Worm (Caenorhabditis elegans) whole organism, young adult: ENCODE measurements around the gene tbc-2.

Experiments used
- C06A6.2 ChIP-seq: fragments of 200-800 bp; sonication (Bioruptor generic); conservative IDR thresholded peaks from 2 replicates; pipeline ENCODE4 v1.3.6; 2022; ENCODE audit warnings: missing genetic modification characterization, missing compliant biosample characterization
- C17E4.6 ChIP-seq: fragments of 200-800 bp; sonication (Bioruptor generic); IDR thresholded peaks from 2 replicates; pipeline ENCODE4 v1.3.6; 2022; ENCODE audit warnings: missing genetic modification reagents, missing genetic modification characterization, missing compliant biosample characterization
- D2030.7 ChIP-seq: fragments of 200-800 bp; sonication (Bioruptor generic); IDR thresholded peaks from 2 replicates; pipeline ENCODE4 v1.3.6; 2022; ENCODE audit warnings: missing genetic modification reagents, missing genetic modification characterization, missing compliant biosample characterization
- F37B4.10 ChIP-seq: fragments of 200-800 bp; sonication (Bioruptor generic); IDR thresholded peaks from 2 replicates; pipeline ENCODE4 v1.3.6; 2022; ENCODE audit warnings: missing genetic modification characterization, missing compliant biosample characterization
- F49E8.2 ChIP-seq: sonication (generic microtip); optimal IDR thresholded peaks from 3 replicates; lab custom pipeline; 2017; ENCODE audit warnings: missing genetic modification characterization, mild to moderate bottlenecking, missing compliant biosample characterization, antibody characterized with exemption, moderate library complexity; ENCODE audit not compliant: insufficient read depth
- F55B11.4 ChIP-seq: sonication (generic microtip); optimal IDR thresholded peaks from 2 replicates; lab custom pipeline; 2016; ENCODE audit warnings: missing compliant biosample characterization, missing genetic modification characterization, borderline replicate concordance; ENCODE audit not compliant: insufficient read depth
- Y53G8AR.9 ChIP-seq: fragments of 200-800 bp; sonication (Bioruptor generic); conservative IDR thresholded peaks from 2 replicates; pipeline ENCODE4 v1.3.6; 2022; ENCODE audit warnings: missing genetic modification reagents, missing genetic modification characterization, missing compliant biosample characterization
- Y56A3A.18 ChIP-seq: fragments of 200-800 bp; sonication (Bioruptor generic); IDR thresholded peaks from 2 replicates; pipeline ENCODE4 v1.3.6; 2022; ENCODE audit warnings: missing genetic modification reagents, missing genetic modification characterization, missing compliant biosample characterization
- Y79H2A.3 ChIP-seq: fragments of 200-800 bp; sonication (Bioruptor generic); conservative IDR thresholded peaks from 2 replicates; pipeline ENCODE4 v1.3.6; 2022; ENCODE audit warnings: missing genetic modification reagents, missing genetic modification characterization, missing compliant biosample characterization
- ama-1 ChIP-seq, 3 experiments: fragments of 150-350 bp in 1 of 3; sonication (generic microtip) in 2 of 3; optimal IDR thresholded peaks; 2 replicates each; lab custom pipeline; 2014 to 2018; ENCODE audit warnings: missing biosample characterization in 2 of 3, missing genetic modification characterization in 2 of 3, missing genetic modification reagents in 2 of 3
- athp-1 ChIP-seq: sonication (generic microtip); optimal IDR thresholded peaks from 2 replicates; lab custom pipeline; 2017; ENCODE audit warnings: mild to moderate bottlenecking, missing genetic modification characterization, missing compliant biosample characterization
- bed-1 ChIP-seq: fragments of 200-800 bp; sonication (Bioruptor generic); IDR thresholded peaks from 2 replicates; pipeline ENCODE4 v1.3.6; 2022; ENCODE audit warnings: missing genetic modification reagents, missing genetic modification characterization, missing compliant biosample characterization
- ceh-27 ChIP-seq: fragments of 200-800 bp; sonication (Bioruptor generic); optimal IDR thresholded peaks from 2 replicates; lab custom pipeline; 2018; ENCODE audit warnings: mild to moderate bottlenecking, missing genetic modification characterization, moderate library complexity, missing compliant biosample characterization
- ceh-40 ChIP-seq: fragments of 200-800 bp; sonication (Bioruptor generic); IDR thresholded peaks from 2 replicates; pipeline ENCODE4 v1.3.6; 2022; ENCODE audit warnings: missing genetic modification characterization, missing compliant biosample characterization
- dpff-1 ChIP-seq: sonication (generic microtip); optimal IDR thresholded peaks from 2 replicates; lab custom pipeline; 2017; ENCODE audit warnings: mild to moderate bottlenecking, missing genetic modification characterization, missing compliant biosample characterization
- dpl-1 ChIP-seq: fragments of 150-350 bp; optimal IDR thresholded peaks from 2 replicates; lab custom pipeline; 2014; ENCODE audit warnings: missing biosample characterization, missing genetic modification reagents, missing genetic modification characterization
- egl-18 ChIP-seq: fragments of 200-800 bp; sonication (Bioruptor generic); IDR thresholded peaks from 2 replicates; pipeline ENCODE4 v1.3.6; 2022; ENCODE audit warnings: missing genetic modification reagents, missing genetic modification characterization, missing compliant biosample characterization
- egrh-3 ChIP-seq: fragments of 200-800 bp; sonication (Bioruptor generic); IDR thresholded peaks from 2 replicates; pipeline ENCODE4 v1.3.6; 2022; ENCODE audit warnings: missing genetic modification reagents, missing genetic modification characterization, missing compliant biosample characterization
- ekl-4 ChIP-seq: fragments of 200-800 bp; sonication (Bioruptor generic); IDR thresholded peaks from 2 replicates; pipeline ENCODE4 v1.3.6; 2022; ENCODE audit warnings: missing genetic modification reagents, missing genetic modification characterization, missing compliant biosample characterization
- fkh-3 ChIP-seq: sonication (generic microtip); optimal IDR thresholded peaks from 2 replicates; lab custom pipeline; 2016; ENCODE audit warnings: mild to moderate bottlenecking, missing genetic modification characterization, missing compliant biosample characterization
- him-1 ChIP-seq: sonication (generic microtip); optimal IDR thresholded peaks from 2 replicates; lab custom pipeline; 2016; ENCODE audit warnings: missing genotype, missing genetic modification reagents, missing genetic modification characterization, missing compliant biosample characterization
- hlh-26 ChIP-seq: fragments of 200-800 bp; sonication (Bioruptor generic); conservative IDR thresholded peaks from 2 replicates; pipeline ENCODE4 v1.3.6; 2022; ENCODE audit warnings: missing genetic modification reagents, missing genetic modification characterization, missing compliant biosample characterization
- hrde-1 ChIP-seq: sonication (generic microtip); optimal IDR thresholded peaks from 2 replicates; lab custom pipeline; 2016; ENCODE audit warnings: missing genetic modification characterization, mild to moderate bottlenecking, missing compliant biosample characterization, moderate library complexity, missing genotype, missing genetic modification reagents, borderline replicate concordance
- lag-1 ChIP-seq: fragments of 200-800 bp; sonication (Bioruptor generic); IDR thresholded peaks from 2 replicates; pipeline ENCODE4 v1.3.6; 2022; ENCODE audit warnings: missing genetic modification reagents, missing genetic modification characterization, missing compliant biosample characterization
- let-607 ChIP-seq, 2 experiments: fragments of 200-800 bp in 1 of 2; sonication (Bioruptor generic) in 1 of 2; sonication (generic microtip) in 1 of 2; optimal IDR thresholded peaks; 2 replicates each; lab custom pipeline; 2016 to 2018; ENCODE audit warnings: mild to moderate bottlenecking in 2 of 2, missing compliant biosample characterization in 2 of 2, missing genetic modification characterization in 2 of 2, moderate library complexity in 2 of 2, missing genotype in 1 of 2
- lin-35 ChIP-seq, 3 experiments: fragments of 150-350 bp in 2 of 3; sonication (generic microtip) in 1 of 3; optimal IDR thresholded peaks; 2 replicates each; lab custom pipeline; 2014 to 2018; ENCODE audit warnings: missing biosample characterization in 3 of 3, missing genetic modification characterization in 3 of 3, missing genetic modification reagents in 3 of 3
- lin-54 ChIP-seq: fragments of 200-800 bp; sonication (Bioruptor generic); optimal IDR thresholded peaks from 2 replicates; lab custom pipeline; 2018; ENCODE audit warnings: mild to moderate bottlenecking, missing genetic modification characterization, missing compliant biosample characterization
- madf-10 ChIP-seq: sonication (generic microtip); optimal IDR thresholded peaks from 2 replicates; lab custom pipeline; 2016; ENCODE audit warnings: mild to moderate bottlenecking, missing genetic modification characterization, missing compliant biosample characterization
- mcd-1 ChIP-seq: fragments of 200-800 bp; sonication (Bioruptor generic); IDR thresholded peaks from 2 replicates; pipeline ENCODE4 v1.3.6; 2022; ENCODE audit warnings: missing genetic modification reagents, missing genetic modification characterization, missing compliant biosample characterization
- nfya-1 ChIP-seq: sonication (generic microtip); optimal IDR thresholded peaks from 2 replicates; lab custom pipeline; 2017; ENCODE audit warnings: antibody characterized with exemption, missing compliant biosample characterization, missing genetic modification characterization, borderline replicate concordance; ENCODE audit not compliant: insufficient read depth
- nhr-120 ChIP-seq: fragments of 200-800 bp; sonication (Bioruptor generic); IDR thresholded peaks from 2 replicates; pipeline ENCODE4 v1.3.6; 2022; ENCODE audit warnings: missing genetic modification characterization, missing compliant biosample characterization
- nhr-80 ChIP-seq: sonication (generic microtip); optimal IDR thresholded peaks from 2 replicates; lab custom pipeline; 2016; ENCODE audit warnings: missing genetic modification characterization, missing compliant biosample characterization
- pha-4 ChIP-seq: fragments of 150-350 bp; sonication (generic microtip); optimal IDR thresholded peaks from 2 replicates; lab custom pipeline; 2014; ENCODE audit warnings: missing biosample characterization, missing genetic modification reagents, missing genetic modification characterization
- rcor-1 ChIP-seq: fragments of 200-800 bp; sonication (Bioruptor generic); IDR thresholded peaks from 2 replicates; pipeline ENCODE4 v1.3.6; 2022; ENCODE audit warnings: missing genetic modification reagents, missing genetic modification characterization, missing compliant biosample characterization
- unc-130 ChIP-seq: sonication (generic microtip); optimal IDR thresholded peaks from 2 replicates; lab custom pipeline; 2016; ENCODE audit warnings: missing genetic modification reagents, missing genetic modification characterization, missing compliant biosample characterization
- unc-62 ChIP-seq: fragments of 150-350 bp; optimal IDR thresholded peaks from 2 replicates; lab custom pipeline; 2014; ENCODE audit warnings: missing biosample characterization, missing genetic modification reagents, missing genetic modification characterization
- zim-3 ChIP-seq: sonication (generic microtip); optimal IDR thresholded peaks from 2 replicates; lab custom pipeline; 2017; ENCODE audit warnings: mild to moderate bottlenecking, missing genetic modification characterization, moderate library complexity, missing compliant biosample characterization
- ztf-25 ChIP-seq: fragments of 200-800 bp; sonication (Bioruptor generic); IDR thresholded peaks from 2 replicates; pipeline ENCODE4 v1.3.6; 2022; ENCODE audit warnings: missing genetic modification reagents, missing genetic modification characterization, missing compliant biosample characterization
- ztf-6 ChIP-seq: fragments of 200-800 bp; sonication (Bioruptor generic); IDR thresholded peaks from 2 replicates; pipeline ENCODE4 v1.3.6; 2022; ENCODE audit warnings: missing genetic modification reagents, missing genetic modification characterization, missing compliant biosample characterization

The tbc-2 gene

ce11 chrII:5804288-5804687, 23.0 kb downstream of the tbc-2 start (continued):
- TF ChIP-seq fkh-3 (tag; lab: Kevin White, UChicago) (no peak), F37B4.10 (GFP tag; lab: Robert Waterston, UW) (no peak), athp-1 (no peak), rcor-1 (GFP tag; lab: Robert Waterston, UW) (no peak), ztf-6 (GFP tag; lab: Robert Waterston, UW) (no peak), C06A6.2 (GFP tag; lab: Robert Waterston, UW) (no peak)

DNA sequence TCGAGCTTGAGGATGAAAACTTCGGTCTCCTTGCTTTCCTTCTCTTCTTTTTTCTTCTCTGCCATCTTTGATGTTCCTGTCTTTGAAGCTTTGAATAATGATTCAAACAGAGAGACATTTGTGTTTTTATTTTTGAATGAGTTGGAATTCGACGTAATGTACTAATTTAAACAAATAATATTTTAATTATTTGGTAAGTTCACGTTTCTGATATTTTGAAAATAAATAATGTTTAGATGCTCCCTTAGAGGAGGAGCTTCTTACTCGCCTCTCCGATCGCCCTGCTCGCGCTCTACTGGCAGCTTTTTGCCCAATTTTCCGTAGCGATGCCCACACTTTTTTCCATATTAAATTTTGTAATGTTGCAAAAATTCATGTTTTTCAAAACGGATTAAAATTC, 26.2 kb downstream of the tbc-2 start, which contains the start of the genes K05F1.9 and K05F1.1:
Gene K05F1.9 (minus strand): TSS at position 101 of the 400 bp plus-strand sequence.
Gene K05F1.1 (plus strand): TSS at position 308 of the 400 bp plus-strand sequence.
- no peak for TF ChIP-seq D2030.7 (GFP tag; lab: Robert Waterston, UW)
- no peak for TF ChIP-seq egl-18 (GFP tag; lab: Robert Waterston, UW)
- TF ChIP-seq him-1 (tag; lab: Kevin White, UChicago), result no peak
- no peak for TF ChIP-seq Y56A3A.18 (GFP tag; lab: Robert Waterston, UW)
- no peak for TF ChIP-seq ztf-25
- TF ChIP-seq ceh-40 (GFP tag; lab: Robert Waterston, UW), result no peak
- TF ChIP-seq ekl-4 (GFP tag; lab: Robert Waterston, UW), result no peak
- TF ChIP-seq unc-130 (GFP tag; lab: Kevin White, UChicago), result no peak
- no peak for TF ChIP-seq nfya-1 (tag; lab: Kevin White, UChicago)
- no peak for TF ChIP-seq C06A6.2 (GFP tag; lab: Robert Waterston, UW)
- no peak for TF ChIP-seq let-607 (tag; optimal IDR thresholded peaks at IDR 0.05; lab: Kevin White, UChicago)
- no peak for TF ChIP-seq Y53G8AR.9
- TF ChIP-seq dpff-1 (tag; lab: Kevin White, UChicago), result no peak
- TF ChIP-seq fkh-3 (tag; lab: Kevin White, UChicago), result no peak

DNA sequence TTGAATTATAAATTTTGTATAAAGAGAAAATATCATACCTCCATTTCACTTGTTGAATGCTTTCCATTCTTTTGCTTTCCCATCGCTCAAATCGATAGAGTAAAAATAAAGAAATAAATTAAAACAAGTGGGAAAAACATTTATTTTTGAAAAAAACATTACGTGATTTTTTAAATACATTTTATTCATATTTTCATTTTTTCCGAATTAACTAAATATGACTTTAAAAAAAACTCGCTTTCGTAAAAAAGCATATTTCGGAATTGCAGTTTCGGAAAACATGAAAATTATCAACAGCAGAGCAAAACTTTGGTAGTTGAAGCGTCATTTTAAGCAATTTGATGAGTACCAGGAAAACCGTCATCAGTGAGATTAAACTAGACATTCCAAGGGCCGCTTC, 27.7 kb downstream of the tbc-2 start, which contains the start of gene K05F1.8:
Gene K05F1.8 (minus strand): TSS at position 101 of the 400 bp plus-strand sequence.
- TF ChIP-seq bed-1 (no peak), dpl-1 (GFP tag; lab: Kevin White, UChicago) (no peak), mcd-1 (no peak), nhr-80 (tag; lab: Kevin White, UChicago) (no peak), lin-54 (GFP tag; lab: Kevin White, UChicago) (no peak), lin-35 (GFP tag; optimal IDR thresholded peaks at IDR 0.05; lab: Kevin White, UChicago) (no peak), hlh-26 (no peak), hrde-1 (no peak)
- TF ChIP-seq, all 124 proteins: peak for 0

DNA sequence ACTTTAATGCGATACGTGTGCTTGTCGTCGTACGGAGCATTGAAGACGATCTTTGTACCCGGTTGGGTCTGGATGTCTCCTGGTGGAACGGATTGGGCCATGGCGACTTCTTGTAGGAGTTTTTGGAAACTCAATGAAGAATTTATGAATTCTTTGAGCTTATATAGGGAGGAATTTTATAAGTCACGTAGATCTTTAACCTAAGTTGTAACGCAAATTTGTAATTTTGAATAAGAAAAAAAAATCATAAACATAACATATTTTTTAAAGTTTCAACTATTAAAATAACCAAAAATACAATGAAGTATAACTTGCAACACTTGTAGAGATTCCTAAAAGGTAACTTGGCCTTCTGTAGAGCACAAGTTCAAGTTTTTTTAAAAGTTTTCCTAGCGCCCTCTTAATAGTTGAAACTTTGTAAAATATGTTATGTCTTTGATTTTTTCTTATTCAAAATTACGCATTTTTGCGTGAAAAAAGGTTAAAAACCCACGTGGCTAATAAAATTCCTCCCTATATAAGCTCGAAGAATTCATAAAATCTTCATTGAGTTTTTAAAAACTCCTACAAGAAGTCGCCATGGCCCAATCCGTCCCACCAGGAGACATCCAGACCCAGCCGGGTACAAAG, 29.8 kb downstream of the tbc-2 start, which contains the start of the genes msp-63 and msp-142:
Gene msp-63 (minus strand): TSS at position 101 of the 630 bp plus-strand sequence.
Gene msp-142 (plus strand): TSS at position 580 of the 630 bp plus-strand sequence.
- TF ChIP-seq madf-10 (tag; lab: Kevin White, UChicago), result no peak
- TF ChIP-seq Y79H2A.3 (GFP tag; lab: Robert Waterston, UW), result no peak
- TF ChIP-seq pha-4 (tag; lab: Kevin White, UChicago), result no peak
- no peak for TF ChIP-seq bed-1
- TF ChIP-seq zim-3 (tag; lab: Kevin White, UChicago), result no peak
- no peak for TF ChIP-seq egrh-3
- TF ChIP-seq Y56A3A.18 (GFP tag; lab: Robert Waterston, UW), result no peak
- no peak for TF ChIP-seq C17E4.6
- no peak for TF ChIP-seq F49E8.2
- TF ChIP-seq nhr-120 (GFP tag; lab: Robert Waterston, UW), result no peak
- TF ChIP-seq lag-1 (GFP tag; lab: Robert Waterston, UW), result no peak
- TF ChIP-seq unc-62, result no peak
- TF ChIP-seq F55B11.4 (tag; lab: Kevin White, UChicago), result no peak
- TF ChIP-seq ztf-25, result no peak
- TF ChIP-seq ceh-27 (GFP tag; lab: Kevin White, UChicago), result no peak
- TF ChIP-seq ama-1 (optimal IDR thresholded peaks at IDR 0.05; lab: Kevin White, UChicago), result no peak
- TF ChIP-seq ama-1 (GFP tag; optimal IDR thresholded peaks at IDR 0.05; lab: Kevin White, UChicago), result no peak
- TF ChIP-seq hrde-1, result no peak
